Worm (Caenorhabditis elegans) whole organism, young adult: Measurements from ENCODE around the gene R11D1.13.
A peak's percentile ranks its signal among the peaks of the same experiment; 100 is the strongest.

Source experiments
- F22D6.2 ChIP-seq: sonication (generic microtip); optimal IDR thresholded peaks from 2 replicates; lab custom pipeline; 2016; ENCODE audit warnings: mild to moderate bottlenecking, missing genetic modification characterization, missing compliant biosample characterization
- F49E8.2 ChIP-seq: sonication (generic microtip); optimal IDR thresholded peaks from 3 replicates; lab custom pipeline; 2017; ENCODE audit warnings: missing genetic modification characterization, mild to moderate bottlenecking, missing compliant biosample characterization, antibody characterized with exemption, moderate library complexity; ENCODE audit not compliant: insufficient read depth
- F57A8.1 ChIP-seq: fragments of 200-800 bp; sonication (Bioruptor generic); optimal IDR thresholded peaks from 2 replicates; lab custom pipeline; 2018; ENCODE audit warnings: mild to moderate bottlenecking, missing genetic modification characterization, moderate library complexity, missing compliant biosample characterization
- K11D2.4 ChIP-seq: fragments of 200-800 bp; sonication (Bioruptor generic); IDR thresholded peaks from 2 replicates; pipeline ENCODE4 v1.3.6; 2022; ENCODE audit warnings: missing genetic modification reagents, missing genetic modification characterization, missing compliant biosample characterization
- T26A5.8 ChIP-seq: sonication (generic microtip); optimal IDR thresholded peaks from 2 replicates; lab custom pipeline; 2016; ENCODE audit warnings: missing genetic modification characterization, missing compliant biosample characterization
- Y53F4B.3 ChIP-seq: fragments of 200-800 bp; sonication (Bioruptor generic); IDR thresholded peaks from 2 replicates; pipeline ENCODE4 v1.3.6; 2022; ENCODE audit warnings: missing genetic modification reagents, missing genetic modification characterization, missing compliant biosample characterization
- ama-1 ChIP-seq, 3 experiments: fragments of 150-350 bp in 1 of 3; sonication (generic microtip) in 2 of 3; optimal IDR thresholded peaks; 2 replicates each; lab custom pipeline; 2014 to 2018; ENCODE audit warnings: missing biosample characterization in 2 of 3, missing genetic modification characterization in 2 of 3, missing genetic modification reagents in 2 of 3
- atf-7 ChIP-seq: sonication (generic microtip); optimal IDR thresholded peaks from 2 replicates; lab custom pipeline; 2017; ENCODE audit warnings: mild to moderate bottlenecking, missing genetic modification characterization, missing compliant biosample characterization
- attf-6 ChIP-seq: fragments of 200-800 bp; sonication (Bioruptor generic); IDR thresholded peaks from 2 replicates; pipeline ENCODE4 v1.3.6; 2022; ENCODE audit warnings: missing genetic modification reagents, missing genetic modification characterization, missing compliant biosample characterization
- bed-1 ChIP-seq: fragments of 200-800 bp; sonication (Bioruptor generic); IDR thresholded peaks from 2 replicates; pipeline ENCODE4 v1.3.6; 2022; ENCODE audit warnings: missing genetic modification reagents, missing genetic modification characterization, missing compliant biosample characterization
- bed-2 ChIP-seq: fragments of 200-800 bp; sonication (Bioruptor generic); IDR thresholded peaks from 2 replicates; pipeline ENCODE4 v1.3.6; 2022; ENCODE audit warnings: missing genetic modification reagents, missing genetic modification characterization, missing compliant biosample characterization
- ceh-58 ChIP-seq: fragments of 200-800 bp; sonication (Bioruptor generic); IDR thresholded peaks from 2 replicates; pipeline ENCODE4 v1.3.6; 2022; ENCODE audit warnings: missing genetic modification characterization, missing compliant biosample characterization
- ceh-91 ChIP-seq: fragments of 200-800 bp; sonication (Bioruptor generic); IDR thresholded peaks from 2 replicates; pipeline ENCODE4 v1.3.6; 2022; ENCODE audit warnings: missing genetic modification reagents, missing genetic modification characterization, missing compliant biosample characterization
- dox-1 ChIP-seq: fragments of 200-800 bp; sonication (Bioruptor generic); IDR thresholded peaks from 2 replicates; pipeline ENCODE4 v1.3.6; 2022; ENCODE audit warnings: missing genetic modification reagents, missing genetic modification characterization, missing compliant biosample characterization
- dpl-1 ChIP-seq: fragments of 150-350 bp; optimal IDR thresholded peaks from 2 replicates; lab custom pipeline; 2014; ENCODE audit warnings: missing biosample characterization, missing genetic modification reagents, missing genetic modification characterization
- efl-1 ChIP-seq: fragments of 150-350 bp; optimal IDR thresholded peaks from 2 replicates; lab custom pipeline; 2014; ENCODE audit warnings: missing biosample characterization, missing genetic modification reagents, missing genetic modification characterization
- egl-18 ChIP-seq: fragments of 200-800 bp; sonication (Bioruptor generic); IDR thresholded peaks from 2 replicates; pipeline ENCODE4 v1.3.6; 2022; ENCODE audit warnings: missing genetic modification reagents, missing genetic modification characterization, missing compliant biosample characterization
- ekl-4 ChIP-seq: fragments of 200-800 bp; sonication (Bioruptor generic); IDR thresholded peaks from 2 replicates; pipeline ENCODE4 v1.3.6; 2022; ENCODE audit warnings: missing genetic modification reagents, missing genetic modification characterization, missing compliant biosample characterization
- ets-4 ChIP-seq: fragments of 200-800 bp; sonication (Bioruptor generic); optimal IDR thresholded peaks from 2 replicates; lab custom pipeline; 2018; ENCODE audit warnings: mild to moderate bottlenecking, missing genetic modification characterization, missing compliant biosample characterization
- hlh-26 ChIP-seq: fragments of 200-800 bp; sonication (Bioruptor generic); conservative IDR thresholded peaks from 2 replicates; pipeline ENCODE4 v1.3.6; 2022; ENCODE audit warnings: missing genetic modification reagents, missing genetic modification characterization, missing compliant biosample characterization
- hmg-20 ChIP-seq: fragments of 200-800 bp; sonication (Bioruptor generic); IDR thresholded peaks from 2 replicates; pipeline ENCODE4 v1.3.6; 2022; ENCODE audit warnings: missing genetic modification reagents, missing genetic modification characterization, missing compliant biosample characterization
- hrde-1 ChIP-seq: sonication (generic microtip); optimal IDR thresholded peaks from 2 replicates; lab custom pipeline; 2016; ENCODE audit warnings: missing genetic modification characterization, mild to moderate bottlenecking, missing compliant biosample characterization, moderate library complexity, missing genotype, missing genetic modification reagents, borderline replicate concordance
- lag-1 ChIP-seq: fragments of 200-800 bp; sonication (Bioruptor generic); IDR thresholded peaks from 2 replicates; pipeline ENCODE4 v1.3.6; 2022; ENCODE audit warnings: missing genetic modification reagents, missing genetic modification characterization, missing compliant biosample characterization
- lin-26 ChIP-seq: fragments of 200-800 bp; sonication (Bioruptor generic); IDR thresholded peaks from 2 replicates; pipeline ENCODE4 v1.3.6; 2022; ENCODE audit warnings: missing genetic modification reagents, missing genetic modification characterization, missing compliant biosample characterization
- lin-35 ChIP-seq, 3 experiments: fragments of 150-350 bp in 2 of 3; sonication (generic microtip) in 1 of 3; optimal IDR thresholded peaks; 2 replicates each; lab custom pipeline; 2014 to 2018; ENCODE audit warnings: missing biosample characterization in 3 of 3, missing genetic modification characterization in 3 of 3, missing genetic modification reagents in 3 of 3
- lin-40 ChIP-seq: sonication (generic microtip); optimal IDR thresholded peaks from 2 replicates; lab custom pipeline; 2016; ENCODE audit warnings: missing genetic modification characterization, mild to moderate bottlenecking, missing compliant biosample characterization, missing genotype, missing genetic modification reagents
- lir-1 ChIP-seq: fragments of 200-800 bp; sonication (Bioruptor generic); conservative IDR thresholded peaks from 2 replicates; pipeline ENCODE4 v1.3.6; 2022; ENCODE audit warnings: missing genetic modification reagents, missing genetic modification characterization, missing compliant biosample characterization
- mcd-1 ChIP-seq: fragments of 200-800 bp; sonication (Bioruptor generic); IDR thresholded peaks from 2 replicates; pipeline ENCODE4 v1.3.6; 2022; ENCODE audit warnings: missing genetic modification reagents, missing genetic modification characterization, missing compliant biosample characterization
- mxl-1 ChIP-seq: sonication (generic microtip); optimal IDR thresholded peaks from 2 replicates; lab custom pipeline; 2016; ENCODE audit warnings: missing genetic modification characterization, missing compliant biosample characterization
- nhr-27 ChIP-seq: fragments of 200-800 bp; sonication (Bioruptor generic); optimal IDR thresholded peaks from 2 replicates; lab custom pipeline; 2018; ENCODE audit warnings: mild to moderate bottlenecking, missing genetic modification characterization, moderate library complexity, missing compliant biosample characterization
- pbrm-1 ChIP-seq: fragments of 200-800 bp; sonication (Bioruptor generic); IDR thresholded peaks from 2 replicates; pipeline ENCODE4 v1.3.6; 2022; ENCODE audit warnings: missing genetic modification reagents, missing genetic modification characterization, missing compliant biosample characterization
- pha-4 ChIP-seq: fragments of 150-350 bp; sonication (generic microtip); optimal IDR thresholded peaks from 2 replicates; lab custom pipeline; 2014; ENCODE audit warnings: missing biosample characterization, missing genetic modification reagents, missing genetic modification characterization
- rpc-1 ChIP-seq, 2 experiments: fragments of 150-350 bp in 1 of 2; sonication (generic microtip) in 1 of 2; optimal IDR thresholded peaks; 2 replicates each; lab custom pipeline; 2014 to 2018; ENCODE audit warnings: missing biosample characterization in 1 of 2, missing genetic modification characterization in 1 of 2, missing genetic modification reagents in 1 of 2, missing genotype in 1 of 2
- sea-2 ChIP-seq: fragments of 200-800 bp; sonication (Bioruptor generic); IDR thresholded peaks from 2 replicates; pipeline ENCODE4 v1.3.6; 2022; ENCODE audit warnings: missing genetic modification characterization, missing compliant biosample characterization
- snpc-1.1 ChIP-seq: sonication (generic microtip); optimal IDR thresholded peaks from 2 replicates; lab custom pipeline; 2017; ENCODE audit warnings: missing genetic modification characterization, mild to moderate bottlenecking, missing compliant biosample characterization, antibody characterized with exemption, moderate library complexity, missing genotype, missing genetic modification reagents; ENCODE audit not compliant: insufficient read depth
- snpc-3.4 ChIP-seq: sonication (generic microtip); optimal IDR thresholded peaks from 2 replicates; lab custom pipeline; 2017; ENCODE audit warnings: missing genetic modification characterization, mild to moderate bottlenecking, missing compliant biosample characterization, antibody characterized with exemption, moderate library complexity, missing genotype, missing genetic modification reagents
- somi-1 ChIP-seq: fragments of 200-800 bp; sonication (Bioruptor generic); optimal IDR thresholded peaks from 2 replicates; lab custom pipeline; 2018; ENCODE audit warnings: mild to moderate bottlenecking, missing genetic modification characterization, missing compliant biosample characterization
- sptf-2 ChIP-seq: fragments of 200-800 bp; sonication (Bioruptor generic); optimal IDR thresholded peaks from 2 replicates; lab custom pipeline; 2018; ENCODE audit warnings: mild to moderate bottlenecking, missing genetic modification characterization, missing compliant biosample characterization
- tbp1 ChIP-seq: fragments of 200-800 bp; sonication (Bioruptor generic); optimal IDR thresholded peaks from 2 replicates; lab custom pipeline; 2018; ENCODE audit warnings: mild to moderate bottlenecking, missing genetic modification characterization, missing compliant biosample characterization
- tbx-9 ChIP-seq: sonication (generic microtip); optimal IDR thresholded peaks from 2 replicates; lab custom pipeline; 2016; ENCODE audit warnings: borderline replicate concordance, missing genetic modification characterization, inconsistent platforms, missing compliant biosample characterization
- unc-130 ChIP-seq: sonication (generic microtip); optimal IDR thresholded peaks from 2 replicates; lab custom pipeline; 2016; ENCODE audit warnings: missing genetic modification reagents, missing genetic modification characterization, missing compliant biosample characterization
- ztf-22 ChIP-seq: fragments of 200-800 bp; sonication (Bioruptor generic); optimal IDR thresholded peaks from 2 replicates; lab custom pipeline; 2018; ENCODE audit warnings: mild to moderate bottlenecking, missing genetic modification characterization, moderate library complexity, missing compliant biosample characterization

The R11D1.13 gene

DNA sequence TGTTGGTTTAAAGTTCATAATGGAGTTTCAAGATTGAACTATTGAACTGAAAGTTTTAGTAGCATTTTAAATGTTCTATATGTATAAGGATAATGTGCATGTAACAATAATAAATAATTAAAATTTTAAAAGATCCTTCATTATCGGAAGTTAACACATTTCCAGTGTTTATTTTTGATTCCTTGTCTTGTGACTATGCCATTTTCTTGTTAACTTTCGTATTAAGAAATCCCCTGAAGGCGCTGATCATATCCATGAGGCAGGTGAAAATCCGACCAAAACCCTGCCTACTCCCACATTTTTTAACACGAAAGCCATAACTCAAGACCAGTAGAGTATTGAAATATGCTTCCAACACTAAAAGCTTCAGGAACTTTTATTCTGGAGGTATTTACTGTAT, 7.2 kb upstream of the R11D1.13 start, which contains the start of gene R11D1.7:
R11D1.7 (plus strand) TSS at position 301 of the 400 bp plus-strand sequence.
- no peak for TF ChIP-seq sptf-2 (GFP tag; lab: Kevin White, UChicago)
- TF ChIP-seq pha-4 (tag; lab: Kevin White, UChicago), result no peak
- TF ChIP-seq somi-1 (GFP tag; lab: Kevin White, UChicago), result no peak

DNA sequence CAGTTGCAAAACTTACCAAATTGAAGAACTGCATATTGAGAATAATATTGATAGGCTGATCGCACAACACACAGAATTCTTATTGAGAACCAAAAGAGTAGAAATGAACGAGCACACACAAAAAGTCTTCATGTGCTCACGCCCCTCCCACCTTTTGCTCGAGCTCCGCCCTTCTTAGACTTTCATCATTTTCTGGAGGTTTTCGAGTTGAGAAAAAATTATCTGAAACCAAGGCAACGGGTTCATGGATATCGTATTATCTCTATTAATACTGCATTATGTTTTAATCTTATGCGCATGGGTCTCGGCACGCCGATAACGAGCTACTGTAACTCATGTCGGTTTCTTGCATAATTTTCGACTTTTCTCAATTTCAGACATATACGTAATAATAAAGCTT, 1.1 kb upstream of the R11D1.13 start, which contains the start of gene R11D1.12:
R11D1.12 (minus strand) TSS at position 101 of the 400 bp plus-strand sequence.
- TF ChIP-seq F49E8.2 (no peak), rpc-1 (optimal IDR thresholded peaks at IDR 0.05; lab: Kevin White, UChicago) (no peak), rpc-1 (tag; optimal IDR thresholded peaks at IDR 0.05; lab: Kevin White, UChicago) (no peak), hlh-26 (GFP tag; lab: Robert Waterston, UW) (no peak), attf-6 (GFP tag; lab: Robert Waterston, UW) (no peak)

DNA sequence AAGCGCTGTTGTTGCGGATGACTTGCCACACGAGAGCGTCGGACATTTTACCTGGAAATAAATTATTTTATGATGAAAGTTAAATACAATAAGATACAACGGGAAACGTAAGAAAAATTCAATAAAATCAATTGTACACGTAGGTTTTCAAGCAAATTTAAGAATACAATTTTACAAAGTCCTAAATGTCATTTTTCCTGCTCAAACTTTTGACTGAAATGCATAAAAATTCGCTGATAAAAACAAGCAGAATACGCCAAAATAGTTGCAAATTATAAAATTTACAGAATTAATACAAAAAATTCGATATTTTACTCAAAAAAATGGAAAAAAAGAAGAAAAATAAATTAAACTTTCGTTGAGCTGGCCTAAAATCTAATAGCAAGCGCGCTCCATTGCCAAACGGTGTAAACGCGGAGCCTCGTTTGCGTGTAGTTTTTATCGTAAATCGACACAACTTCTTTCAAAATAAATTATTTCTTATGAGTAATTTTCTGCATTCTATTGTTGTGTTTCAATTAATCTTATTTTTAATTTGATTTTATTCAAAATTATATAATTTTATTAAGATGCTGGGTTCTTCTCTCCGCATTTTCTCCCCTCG, 1.2 kb downstream of the R11D1.13 start, which contains the start of the genes rpl-28 and mrpl-49:
rpl-28 (minus strand) TSS at position 51 of the 604 bp plus-strand sequence.
mrpl-49 (plus strand) TSS at position 570 of the 604 bp plus-strand sequence.
- TF ChIP-seq T26A5.8 (tag; lab: Kevin White, UChicago) (no peak), bed-2 (GFP tag; lab: Robert Waterston, UW) (no peak), sea-2 (GFP tag; lab: Robert Waterston, UW) (no peak), dpl-1 (GFP tag; lab: Kevin White, UChicago) (no peak), ama-1 (optimal IDR thresholded peaks at IDR 0.05; lab: Kevin White, UChicago) (no peak), ama-1 (GFP tag; optimal IDR thresholded peaks at IDR 0.05; lab: Kevin White, UChicago) (no peak), lin-35 (GFP tag; optimal IDR thresholded peaks at IDR 0.05; lab: Kevin White, UChicago) (peak in 1 of 3 experiments; percentile 76), ceh-58 (GFP tag; lab: Robert Waterston, UW) (no peak), F49E8.2 (peak; percentile 42), hmg-20 (GFP tag; lab: Robert Waterston, UW) (no peak), ets-4 (GFP tag; lab: Kevin White, UChicago) (no peak), K11D2.4 (no peak), somi-1 (GFP tag; lab: Kevin White, UChicago) (no peak), egl-18 (GFP tag; lab: Robert Waterston, UW) (no peak), F22D6.2 (tag; lab: Kevin White, UChicago) (no peak), tbp1 (GFP tag; lab: Kevin White, UChicago) (peak; percentile 58), tbx-9 (no peak), ekl-4 (GFP tag; lab: Robert Waterston, UW) (0 out of 2 replicates have a peak, but pooled peaks have one; percentile 34), lin-26 (GFP tag; lab: Robert Waterston, UW) (no peak), ceh-91 (GFP tag; lab: Robert Waterston, UW) (peak; percentile 64; the same call in 1 of the 2 replicates), mcd-1 (GFP tag; lab: Robert Waterston, UW) (peak; percentile 96), F57A8.1 (GFP tag; lab: Kevin White, UChicago) (no peak), snpc-1.1 (no peak), Y53F4B.3 (GFP tag; lab: Robert Waterston, UW) (no peak), lag-1 (GFP tag; lab: Robert Waterston, UW) (no peak), atf-7 (tag; lab: Kevin White, UChicago) (no peak), lin-40 (tag; lab: Kevin White, UChicago) (peak; percentile 57), dox-1 (GFP tag; lab: Robert Waterston, UW) (peak; percentile 64), unc-130 (no peak), nhr-27 (tag; lab: Kevin White, UChicago) (no peak), attf-6 (GFP tag; lab: Robert Waterston, UW) (no peak), sptf-2 (GFP tag; lab: Kevin White, UChicago) (no peak), ztf-22 (GFP tag; lab: Kevin White, UChicago) (no peak), bed-1 (no peak), mxl-1 (tag; lab: Kevin White, UChicago) (no peak), hrde-1 (tag; lab: Kevin White, UChicago) (no peak), efl-1 (GFP tag; lab: Kevin White, UChicago) (peak; percentile 23), snpc-3.4 (tag; lab: Kevin White, UChicago) (no peak), lir-1 (no peak), pbrm-1 (GFP tag; lab: Robert Waterston, UW) (no peak)
